Fruit fly (Drosophila melanogaster) whole organism, embryonic: ENCODE results near the gene CG32819.
A peak's percentile ranks its signal among the peaks of the same experiment; 100 is the strongest.
"Not testable (repeated sequence)": the region's sequence is repeated elsewhere in the genome, so short reads cannot be mapped to it uniquely, and the experiment has no call there.

Experiments
- BEAF-32 ChIP-seq: fragments of 200-800 bp; sonication (Bioruptor generic); optimal IDR thresholded peaks from 3 replicates; lab custom pipeline; 2017; ENCODE audit warnings: missing biosample characterization, missing genetic modification characterization, mild to moderate bottlenecking, moderate library complexity, missing genetic modification reagents
- Blimp-1 ChIP-seq: fragments of 200-800 bp; sonication (Bioruptor generic); optimal IDR thresholded peaks from 3 replicates; lab custom pipeline; 2018; ENCODE audit warnings: missing biosample characterization, missing genetic modification characterization, mild to moderate bottlenecking, moderate library complexity, missing genetic modification reagents
- CG10147 ChIP-seq: fragments of 200-800 bp; sonication (Bioruptor generic); optimal IDR thresholded peaks from 2 replicates; lab custom pipeline; 2019; ENCODE audit warnings: missing biosample characterization, mild to moderate bottlenecking, missing genetic modification characterization, moderate library complexity
- CG10959 ChIP-seq: fragments of 200-800 bp; sonication (Bioruptor generic); IDR thresholded peaks from 2 replicates; pipeline ENCODE4 v1.3.6; 2022; ENCODE audit warnings: missing biosample characterization, missing genetic modification characterization
- CG15479 ChIP-seq: fragments of 200-800 bp; sonication (Bioruptor generic); optimal IDR thresholded peaks from 3 replicates; lab custom pipeline; 2019; ENCODE audit warnings: missing biosample characterization, mild to moderate bottlenecking, missing genetic modification characterization, moderate library complexity
- CG15696 ChIP-seq: fragments of 200-800 bp; sonication (Bioruptor generic); optimal IDR thresholded peaks from 2 replicates; lab custom pipeline; 2019; ENCODE audit warnings: missing biosample characterization, mild to moderate bottlenecking, missing genetic modification characterization, moderate library complexity
- CG1647 ChIP-seq: fragments of 200-800 bp; sonication (Bioruptor generic); optimal IDR thresholded peaks from 3 replicates; lab custom pipeline; 2016; ENCODE audit warnings: missing biosample characterization, missing genetic modification characterization
- CG17802 ChIP-seq: fragments of 200-800 bp; sonication (Bioruptor generic); optimal IDR thresholded peaks from 2 replicates; lab custom pipeline; 2018; ENCODE audit warnings: missing biosample characterization, mild to moderate bottlenecking, missing genetic modification characterization, moderate library complexity
- CG18262 ChIP-seq: fragments of 200-800 bp; optimal IDR thresholded peaks from 3 replicates; lab custom pipeline; 2019; ENCODE audit warnings: missing biosample characterization, mild to moderate bottlenecking, missing genetic modification characterization, moderate library complexity
- CG2199 ChIP-seq: fragments of 200-800 bp; sonication (Bioruptor generic); IDR thresholded peaks from 3 replicates; pipeline ENCODE4 v1.3.6; 2022; ENCODE audit warnings: missing biosample characterization, missing genetic modification characterization
- CG30020 ChIP-seq: fragments of 200-800 bp; optimal IDR thresholded peaks from 2 replicates; lab custom pipeline; 2019; ENCODE audit warnings: missing biosample characterization, mild to moderate bottlenecking, missing genetic modification characterization, moderate library complexity
- CG30431 ChIP-seq: fragments of 200-800 bp; sonication (Bioruptor generic); optimal IDR thresholded peaks from 2 replicates; lab custom pipeline; 2017; ENCODE audit warnings: missing biosample characterization, missing genetic modification characterization
- CG3726 ChIP-seq: fragments of 200-800 bp; sonication (Bioruptor generic); IDR thresholded peaks from 3 replicates; pipeline ENCODE4, ENCODE4 v1.3.6; 2022; ENCODE audit warnings: missing biosample characterization, missing genetic modification characterization
- CG3995 ChIP-seq: fragments of 200-800 bp; sonication (Bioruptor generic); optimal IDR thresholded peaks from 3 replicates; lab custom pipeline; 2016; ENCODE audit warnings: missing biosample characterization, missing genetic modification characterization
- CG4617 ChIP-seq: fragments of 200-800 bp; sonication (Bioruptor generic); optimal IDR thresholded peaks from 3 replicates; lab custom pipeline; 2016; ENCODE audit warnings: missing biosample characterization, missing genetic modification characterization, borderline replicate concordance
- CG7357 ChIP-seq: fragments of 200-800 bp; sonication (Bioruptor generic); IDR thresholded peaks from 3 replicates; pipeline ENCODE4 v1.3.6; 2022; ENCODE audit warnings: missing biosample characterization, missing genetic modification characterization
- CG7745 ChIP-seq: fragments of 200-800 bp; sonication (Bioruptor generic); optimal IDR thresholded peaks from 2 replicates; lab custom pipeline; 2018; ENCODE audit warnings: missing biosample characterization, mild to moderate bottlenecking, missing genetic modification characterization, moderate library complexity
- CTCF ChIP-seq: fragments of 200-800 bp; sonication (Bioruptor generic); optimal IDR thresholded peaks from 2 replicates; lab custom pipeline; 2017; ENCODE audit warnings: missing biosample characterization, mild to moderate bottlenecking, missing genetic modification characterization, moderate library complexity
- Deaf1 ChIP-seq: fragments of 200-800 bp; optimal IDR thresholded peaks from 3 replicates; lab custom pipeline; 2019; ENCODE audit warnings: missing biosample characterization, mild to moderate bottlenecking, missing genetic modification characterization, moderate library complexity
- Fer1 ChIP-seq: fragments of 200-800 bp; sonication (Bioruptor generic); optimal IDR thresholded peaks from 2 replicates; lab custom pipeline; 2017; ENCODE audit warnings: missing biosample characterization, mild to moderate bottlenecking, missing genetic modification characterization
- Fer3 ChIP-seq: fragments of 200-800 bp; sonication (Bioruptor generic); optimal IDR thresholded peaks from 2 replicates; lab custom pipeline; 2018; ENCODE audit warnings: missing biosample characterization, mild to moderate bottlenecking, missing genetic modification characterization, moderate library complexity
- Gug ChIP-seq: fragments of 200-800 bp; sonication (Bioruptor generic); IDR thresholded peaks from 4 replicates; pipeline ENCODE4 v1.3.6; 2022; ENCODE audit warnings: missing biosample characterization, missing genetic modification characterization
- H2.0 ChIP-seq: fragments of 200-800 bp; sonication (Bioruptor generic); IDR thresholded peaks from 2 replicates; pipeline ENCODE4 v1.3.6; 2022; ENCODE audit warnings: missing biosample characterization, missing genetic modification characterization
- Hmr ChIP-seq: fragments of 200-800 bp; sonication (Bioruptor generic); optimal IDR thresholded peaks from 3 replicates; lab custom pipeline; 2017; ENCODE audit warnings: mild to moderate bottlenecking, missing biosample characterization, missing genetic modification reagents, missing genetic modification characterization
- Lhr ChIP-seq: fragments of 200-800 bp; sonication (Bioruptor generic); optimal IDR thresholded peaks from 3 replicates; lab custom pipeline; 2017; ENCODE audit warnings: mild to moderate bottlenecking, missing biosample characterization, missing genetic modification reagents, missing genetic modification characterization
- Myb ChIP-seq: fragments of 200-800 bp; sonication (Bioruptor generic); optimal IDR thresholded peaks from 2 replicates; lab custom pipeline; 2016; ENCODE audit warnings: missing biosample characterization, missing genetic modification characterization
- NK7.1 ChIP-seq: fragments of 200-800 bp; sonication (Bioruptor generic); optimal IDR thresholded peaks from 3 replicates; lab custom pipeline; 2016; ENCODE audit warnings: missing biosample characterization, missing genetic modification characterization
- bigmax ChIP-seq: fragments of 200-800 bp; sonication (Bioruptor generic); optimal IDR thresholded peaks from 2 replicates; lab custom pipeline; 2018; ENCODE audit warnings: missing biosample characterization, mild to moderate bottlenecking, missing genetic modification characterization
- chinmo ChIP-seq: fragments of 200-800 bp; sonication (Bioruptor generic); IDR thresholded peaks from 4 replicates; pipeline ENCODE4 v1.3.6; 2022; ENCODE audit warnings: missing biosample characterization, missing genetic modification characterization; ENCODE audit not compliant: partially characterized antibody
- lola ChIP-seq, 3 experiments: fragments of >200 bp in 2 of 3; fragments of 200-800 bp in 1 of 3; sonication (Bioruptor generic) in 1 of 3; optimal IDR thresholded peaks; 2 replicates each; lab custom pipeline; 2017 to 2019; ENCODE audit warnings: missing biosample characterization in 3 of 3, missing genetic modification characterization in 3 of 3, mild to moderate bottlenecking in 1 of 3, moderate library complexity in 1 of 3
- mirr ChIP-seq: fragments of 200-800 bp; sonication (Bioruptor generic); optimal IDR thresholded peaks from 3 replicates; lab custom pipeline; 2018; ENCODE audit warnings: missing biosample characterization, mild to moderate bottlenecking, missing genetic modification characterization
- org-1 ChIP-seq: fragments of 200-800 bp; sonication (Bioruptor generic); optimal IDR thresholded peaks from 2 replicates; lab custom pipeline; 2017; ENCODE audit warnings: missing biosample characterization, missing genetic modification characterization
- p53 ChIP-seq: fragments of 200-800 bp; sonication (Bioruptor generic); optimal IDR thresholded peaks from 2 replicates; lab custom pipeline; 2016; ENCODE audit warnings: missing biosample characterization, missing genetic modification characterization
- pita ChIP-seq: fragments of 200-800 bp; sonication (Bioruptor generic); optimal IDR thresholded peaks from 2 replicates; lab custom pipeline; 2017; ENCODE audit warnings: missing biosample characterization, mild to moderate bottlenecking, missing genetic modification characterization
- prd ChIP-seq, 3 experiments: fragments of >200 bp in 2 of 3; fragments of 200-800 bp in 1 of 3; sonication (Bioruptor generic) in 1 of 3; optimal IDR thresholded peaks in 2 of 3; IDR thresholded peaks in 1 of 3; 2 replicates in 2 of 3; 3 replicates in 1 of 3; pipeline versions ENCODE4 v1.3.6 to Lab custom; 2017 to 2022; ENCODE audit warnings: missing biosample characterization in 1 of 3, missing genetic modification characterization in 1 of 3
- pzg ChIP-seq: fragments of 200-800 bp; sonication (Bioruptor generic); optimal IDR thresholded peaks from 3 replicates; lab custom pipeline; 2018; ENCODE audit warnings: missing biosample characterization, mild to moderate bottlenecking, missing genetic modification characterization, moderate library complexity
- salm ChIP-seq: fragments of 200-800 bp; sonication (Bioruptor generic); optimal IDR thresholded peaks from 2 replicates; lab custom pipeline; 2018; ENCODE audit warnings: missing biosample characterization, mild to moderate bottlenecking, missing genetic modification characterization
- so ChIP-seq: fragments of 200-800 bp; sonication (Bioruptor generic); IDR thresholded peaks from 3 replicates; pipeline ENCODE4 v1.3.6; 2022; ENCODE audit warnings: missing biosample characterization, missing genetic modification characterization
- stc ChIP-seq: fragments of 200-800 bp; sonication (Bioruptor generic); IDR thresholded peaks from 2 replicates; pipeline ENCODE4 v1.3.6; 2022; ENCODE audit warnings: missing biosample characterization, missing genetic modification characterization

CG32819 gene

DNA sequence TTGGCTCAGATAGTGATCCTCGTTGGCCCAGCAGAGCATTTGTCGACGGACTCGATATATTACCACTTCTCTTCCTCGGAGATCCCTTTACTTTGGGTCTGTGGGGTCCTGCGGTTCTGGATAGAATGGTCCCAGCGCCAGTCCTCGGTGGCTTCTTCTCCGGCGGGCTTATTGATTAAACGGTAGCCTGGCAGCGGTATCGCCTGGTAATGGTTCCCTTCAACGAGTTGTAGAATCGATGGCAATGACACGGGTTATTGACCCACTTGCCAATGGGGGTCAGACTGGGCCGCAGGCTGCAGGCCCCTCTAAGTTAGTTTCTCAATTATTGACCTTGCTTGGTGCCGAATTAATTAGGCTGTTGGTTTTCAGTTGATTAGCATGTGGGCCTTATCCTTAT, at the start of gene CG32819:
Gene CG32819, minus strand, starts transcription at position 101 of the 400 bp plus-strand sequence.
- TF ChIP-seq CG15696 (tag; lab: Kevin White, UChicago); CG4617; Blimp-1 (GFP tag; lab: Kevin White, UChicago): not testable (repeated sequence)

- TF ChIP-seq CG3726 (GFP tag; lab: Robert Waterston, UW) (no peak), CG10959 (GFP tag; lab: Robert Waterston, UW) (no peak), CG30020 (tag; lab: Kevin White, UChicago) (peak; percentile 62), mirr (GFP tag; lab: Kevin White, UChicago) (no peak), Fer3 (no peak), CTCF (GFP tag; lab: Kevin White, UChicago) (peak; percentile 31), CG7745 (tag; lab: Kevin White, UChicago) (no peak), so (GFP tag; lab: Robert Waterston, UW) (no peak), chinmo (GFP tag; lab: Robert Waterston, UW) (no peak), CG2199 (GFP tag; lab: Robert Waterston, UW) (0 out of 3 replicates have a peak, but pooled peaks have one; percentile 13), CG15479 (no peak), CG10147 (GFP tag; lab: Kevin White, UChicago) (no peak), H2.0 (GFP tag; lab: Robert Waterston, UW) (no peak), BEAF-32 (peak; percentile 13), NK7.1 (GFP tag; lab: Kevin White, UChicago) (no peak), Gug (GFP tag; lab: Robert Waterston, UW) (no peak), CG17802 (tag; lab: Kevin White, UChicago) (peak; percentile 61), lola (GFP tag; optimal IDR thresholded peaks at IDR 0.05; lab: Kevin White, UChicago) (peak in 1 of 3 experiments; percentile 45), CG7357 (GFP tag; lab: Robert Waterston, UW) (0 out of 3 replicates have a peak, but pooled peaks have one; percentile 26), Fer1 (no peak), salm (no peak), CG18262 (tag; lab: Kevin White, UChicago) (no peak), Lhr (GFP tag; lab: Kevin White, UChicago) (peak; percentile 8), p53 (GFP tag; lab: Kevin White, UChicago) (no peak), CG3995 (GFP tag; lab: Kevin White, UChicago) (peak; percentile 23), pita (GFP tag; lab: Kevin White, UChicago) (no peak), Myb (GFP tag; lab: Kevin White, UChicago) (peak; percentile 7), stc (no peak), prd (optimal IDR thresholded peaks at IDR 0.05; lab: Kevin White, UChicago) (no peak), prd (GFP tag; IDR thresholded peaks at IDR 0.05; lab: Robert Waterston, UW) (no peak), bigmax (GFP tag; lab: Kevin White, UChicago) (no peak), Hmr (GFP tag; lab: Kevin White, UChicago) (peak; percentile 12), CG1647 (GFP tag; lab: Kevin White, UChicago) (no peak), pzg (GFP tag; lab: Kevin White, UChicago) (peak; percentile 0), CG30431 (no peak)
- TF ChIP-seq, all 482 proteins: peak for 12
Measured at dm6 chrX:21632852-21633251, 11.9 kb upstream of the CG32819 start.

- TF ChIP-seq org-1, result no peak
- no peak for TF ChIP-seq Deaf1 (tag; lab: Kevin White, UChicago)
- 0 out of 3 replicates have a peak, but pooled peaks have one; percentile 30 for TF ChIP-seq CG2199 (GFP tag; lab: Robert Waterston, UW)
Measured at dm6 chrX:21632213-21632612, 11.3 kb upstream of the CG32819 start.
